Fruit fly (Drosophila melanogaster) whole organism, embryonic: ENCODE data around the gene Drs.

Experiments used
- CG10267 ChIP-seq: fragments of 200-800 bp; sonication (Bioruptor generic); optimal IDR thresholded peaks from 2 replicates; lab custom pipeline; 2018; ENCODE audit warnings: missing biosample characterization, mild to moderate bottlenecking, missing genetic modification characterization, moderate library complexity
- CG10654 ChIP-seq: fragments of 200-800 bp; sonication (Bioruptor generic); optimal IDR thresholded peaks from 2 replicates; lab custom pipeline; 2016; ENCODE audit warnings: missing biosample characterization, missing genetic modification characterization
- CG11560 ChIP-seq: fragments of 200-800 bp; sonication (Bioruptor generic); IDR thresholded peaks from 3 replicates; pipeline ENCODE4 v1.3.6; 2022; ENCODE audit warnings: missing biosample characterization, missing genetic modification characterization
- CG11695 ChIP-seq: fragments of 200-800 bp; sonication (Bioruptor generic); IDR thresholded peaks from 3 replicates; pipeline ENCODE4 v1.3.6; 2022; ENCODE audit warnings: missing biosample characterization, missing genetic modification characterization
- CG12155 ChIP-seq: fragments of 200-800 bp; sonication (Bioruptor generic); optimal IDR thresholded peaks from 3 replicates; lab custom pipeline; 2016; ENCODE audit warnings: missing biosample characterization, missing genetic modification characterization
- CG12769 ChIP-seq: fragments of 200-800 bp; sonication (Bioruptor generic); optimal IDR thresholded peaks from 2 replicates; lab custom pipeline; 2019; ENCODE audit warnings: missing biosample characterization, mild to moderate bottlenecking, missing genetic modification characterization, moderate library complexity
- CG12942 ChIP-seq: fragments of 200-800 bp; sonication (Bioruptor generic); optimal IDR thresholded peaks from 3 replicates; lab custom pipeline; 2016; ENCODE audit warnings: missing biosample characterization, missing genetic modification characterization
- CG13775 ChIP-seq: fragments of 200-800 bp; sonication (Bioruptor generic); optimal IDR thresholded peaks from 3 replicates; lab custom pipeline; 2017; ENCODE audit warnings: missing biosample characterization, mild to moderate bottlenecking, missing genetic modification characterization
- CG16863 ChIP-seq: fragments of 200-800 bp; sonication (Bioruptor generic); optimal IDR thresholded peaks from 3 replicates; lab custom pipeline; 2016; ENCODE audit warnings: missing biosample characterization, missing genetic modification characterization
- CG17568 ChIP-seq: fragments of 200-800 bp; sonication (Bioruptor generic); optimal IDR thresholded peaks from 2 replicates; lab custom pipeline; 2018; ENCODE audit warnings: missing biosample characterization, mild to moderate bottlenecking, missing genetic modification characterization, moderate library complexity
- CG3407 ChIP-seq: fragments of 200-800 bp; sonication (Bioruptor generic); optimal IDR thresholded peaks from 2 replicates; lab custom pipeline; 2018; ENCODE audit warnings: missing biosample characterization, mild to moderate bottlenecking, missing genetic modification characterization
- CG7963 ChIP-seq: fragments of 200-800 bp; sonication (Bioruptor generic); IDR thresholded peaks from 3 replicates; pipeline ENCODE4 v1.3.6; 2022; ENCODE audit warnings: missing biosample characterization, missing genetic modification characterization; ENCODE audit not compliant: partially characterized antibody
- CG8089 ChIP-seq: fragments of 200-800 bp; sonication (Bioruptor generic); optimal IDR thresholded peaks from 3 replicates; lab custom pipeline; 2016; ENCODE audit warnings: missing biosample characterization, missing genetic modification characterization
- CG8290 ChIP-seq, 3 experiments: fragments of 200-800 bp; sonication (Bioruptor generic); optimal IDR thresholded peaks; 2 replicates each; lab custom pipeline; 2016 to 2019; ENCODE audit warnings: missing biosample characterization in 3 of 3, missing genetic modification characterization in 3 of 3, mild to moderate bottlenecking in 2 of 3, moderate library complexity in 1 of 3
- Drgx ChIP-seq: fragments of 200-800 bp; sonication (Bioruptor generic); IDR thresholded peaks from 2 replicates; pipeline ENCODE4 v1.3.6; 2022; ENCODE audit warnings: missing biosample characterization, missing genetic modification characterization
- Elba2 ChIP-seq: fragments of 200-800 bp; sonication (Bioruptor generic); optimal IDR thresholded peaks from 3 replicates; lab custom pipeline; 2016; ENCODE audit warnings: missing biosample characterization, missing genetic modification characterization
- GATAe ChIP-seq: fragments of 200-800 bp; sonication (Bioruptor generic); conservative IDR thresholded peaks from 2 replicates; pipeline ENCODE4 v1.3.6; 2022; ENCODE audit warnings: missing biosample characterization, missing genetic modification characterization
- Gsc ChIP-seq: fragments of 200-800 bp; sonication (Bioruptor generic); IDR thresholded peaks from 2 replicates; pipeline ENCODE4 v1.3.6; 2022; ENCODE audit warnings: missing biosample characterization, missing genetic modification characterization
- HHEX ChIP-seq: fragments of 200-800 bp; sonication (Bioruptor generic); optimal IDR thresholded peaks from 3 replicates; lab custom pipeline; 2017; ENCODE audit warnings: missing biosample characterization, mild to moderate bottlenecking, missing genetic modification characterization, missing genetic modification reagents
- HLH3B ChIP-seq: fragments of 200-800 bp; sonication (Bioruptor generic); IDR thresholded peaks from 2 replicates; pipeline ENCODE4 v1.3.6; 2022; ENCODE audit warnings: missing biosample characterization, missing genetic modification characterization
- Hr3 ChIP-seq: fragments of 200-800 bp; sonication (Bioruptor generic); optimal IDR thresholded peaks from 3 replicates; lab custom pipeline; 2016; ENCODE audit warnings: missing biosample characterization, missing genetic modification characterization
- Lhr ChIP-seq: fragments of 200-800 bp; sonication (Bioruptor generic); optimal IDR thresholded peaks from 3 replicates; lab custom pipeline; 2017; ENCODE audit warnings: mild to moderate bottlenecking, missing biosample characterization, missing genetic modification reagents, missing genetic modification characterization
- Nf-YB ChIP-seq: fragments of 200-800 bp; sonication (Bioruptor generic); optimal IDR thresholded peaks from 3 replicates; lab custom pipeline; 2019; ENCODE audit warnings: missing biosample characterization, mild to moderate bottlenecking, missing genetic modification characterization, moderate library complexity
- Ptx1 ChIP-seq: fragments of 200-800 bp; sonication (Bioruptor generic); IDR thresholded peaks from 2 replicates; pipeline ENCODE4 v1.3.6; 2022; ENCODE audit warnings: missing biosample characterization, missing genetic modification characterization
- Rfx ChIP-seq: fragments of 200-800 bp; sonication (Bioruptor generic); IDR thresholded peaks from 2 replicates; pipeline ENCODE4 v1.3.6; 2022; ENCODE audit warnings: missing biosample characterization, missing genetic modification characterization
- Sin3A ChIP-seq: fragments of >200 bp; optimal IDR thresholded peaks from 2 replicates; lab custom pipeline; 2018
- Sry-δ ChIP-seq: fragments of 200-800 bp; sonication (Bioruptor generic); optimal IDR thresholded peaks from 2 replicates; lab custom pipeline; 2016; ENCODE audit warnings: missing biosample characterization, missing genetic modification characterization
- YL-1 ChIP-seq: fragments of 200-800 bp; sonication (Bioruptor generic); optimal IDR thresholded peaks from 3 replicates; lab custom pipeline; 2017; ENCODE audit warnings: missing biosample characterization, mild to moderate bottlenecking, missing genetic modification characterization
- az2 ChIP-seq: fragments of 200-800 bp; sonication (Bioruptor generic); optimal IDR thresholded peaks from 3 replicates; lab custom pipeline; 2016; ENCODE audit warnings: missing biosample characterization, missing genetic modification characterization
- bowl ChIP-seq: fragments of 200-800 bp; sonication (Bioruptor generic); IDR thresholded peaks from 2 replicates; pipeline ENCODE4 v1.3.6; 2022; ENCODE audit warnings: missing biosample characterization, missing genetic modification characterization
- br ChIP-seq: fragments of >200 bp; optimal IDR thresholded peaks from 2 replicates; lab custom pipeline; 2017
- cad ChIP-seq: fragments of >200 bp; optimal IDR thresholded peaks from 2 replicates; lab custom pipeline; 2017; ENCODE audit warnings: missing biosample characterization, missing genetic modification characterization
- ci ChIP-seq: fragments of 200-800 bp; sonication (Bioruptor generic); IDR thresholded peaks from 3 replicates; pipeline ENCODE4 v1.3.6; 2022; ENCODE audit warnings: missing biosample characterization, missing genetic modification characterization
- gsb-n ChIP-seq: fragments of 200-800 bp; sonication (Bioruptor generic); optimal IDR thresholded peaks from 3 replicates; lab custom pipeline; 2018; ENCODE audit warnings: missing biosample characterization, mild to moderate bottlenecking, missing genetic modification characterization
- ham ChIP-seq: fragments of 200-800 bp; sonication (Bioruptor generic); IDR thresholded peaks from 2 replicates; pipeline ENCODE4 v1.3.6; 2022; ENCODE audit warnings: missing biosample characterization, missing genetic modification characterization
- lab ChIP-seq: fragments of 200-800 bp; sonication (Bioruptor generic); optimal IDR thresholded peaks from 3 replicates; lab custom pipeline; 2017; ENCODE audit warnings: missing biosample characterization, missing genetic modification characterization, mild to moderate bottlenecking, moderate library complexity, missing genetic modification reagents
- lola ChIP-seq, 3 experiments: fragments of >200 bp in 2 of 3; fragments of 200-800 bp in 1 of 3; sonication (Bioruptor generic) in 1 of 3; optimal IDR thresholded peaks; 2 replicates each; lab custom pipeline; 2017 to 2019; ENCODE audit warnings: missing biosample characterization in 3 of 3, missing genetic modification characterization in 3 of 3, mild to moderate bottlenecking in 1 of 3, moderate library complexity in 1 of 3
- nerfin-2 ChIP-seq: fragments of 200-800 bp; sonication (Bioruptor generic); IDR thresholded peaks from 2 replicates; pipeline ENCODE4 v1.3.6; 2022; ENCODE audit warnings: missing biosample characterization, missing genetic modification characterization; ENCODE audit not compliant: partially characterized antibody
- nom ChIP-seq: fragments of 200-800 bp; sonication (Bioruptor generic); optimal IDR thresholded peaks from 2 replicates; lab custom pipeline; 2017; ENCODE audit warnings: missing biosample characterization, missing genetic modification characterization, mild to moderate bottlenecking, moderate library complexity, missing genetic modification reagents
- org-1 ChIP-seq: fragments of 200-800 bp; sonication (Bioruptor generic); optimal IDR thresholded peaks from 2 replicates; lab custom pipeline; 2017; ENCODE audit warnings: missing biosample characterization, missing genetic modification characterization
- peb ChIP-seq: fragments of 200-800 bp; sonication (Bioruptor generic); IDR thresholded peaks from 2 replicates; pipeline ENCODE4 v1.3.6; 2022; ENCODE audit warnings: missing biosample characterization, missing genetic modification characterization
- phol ChIP-seq: fragments of 200-800 bp; sonication (Bioruptor generic); optimal IDR thresholded peaks from 3 replicates; lab custom pipeline; 2018; ENCODE audit warnings: missing biosample characterization, mild to moderate bottlenecking, missing genetic modification characterization, moderate library complexity
- sens ChIP-seq: fragments of 200-800 bp; sonication (Bioruptor generic); peaks from one replicate; lab custom pipeline; 2016; ENCODE audit warnings: missing biosample characterization, missing genetic modification characterization
- seq ChIP-seq: fragments of 200-800 bp; sonication (Bioruptor generic); IDR thresholded peaks from 2 replicates; pipeline ENCODE4 v1.3.6; 2022; ENCODE audit warnings: missing biosample characterization, missing genetic modification characterization
- slp2 ChIP-seq: fragments of 200-800 bp; sonication (Bioruptor generic); optimal IDR thresholded peaks from 2 replicates; lab custom pipeline; 2016; ENCODE audit warnings: missing biosample characterization, missing genetic modification characterization
- tgo ChIP-seq: fragments of 200-800 bp; sonication (Bioruptor generic); IDR thresholded peaks from 3 replicates; pipeline ENCODE4 v1.3.6; 2022; ENCODE audit warnings: missing biosample characterization, missing genetic modification characterization
- tup ChIP-seq: fragments of 200-800 bp; sonication (Bioruptor generic); optimal IDR thresholded peaks from 2 replicates; lab custom pipeline; 2016; ENCODE audit warnings: missing biosample characterization, mild to moderate bottlenecking, missing genetic modification characterization, moderate library complexity
- wek ChIP-seq: fragments of 200-800 bp; sonication (Bioruptor generic); optimal IDR thresholded peaks from 3 replicates; lab custom pipeline; 2018; ENCODE audit warnings: missing biosample characterization, mild to moderate bottlenecking, missing genetic modification characterization, moderate library complexity
- wor ChIP-seq: fragments of 200-800 bp; sonication (Bioruptor generic); IDR thresholded peaks from 2 replicates; pipeline ENCODE4 v1.3.6; 2022; ENCODE audit warnings: missing biosample characterization, missing genetic modification characterization

Gene Drs

DNA sequence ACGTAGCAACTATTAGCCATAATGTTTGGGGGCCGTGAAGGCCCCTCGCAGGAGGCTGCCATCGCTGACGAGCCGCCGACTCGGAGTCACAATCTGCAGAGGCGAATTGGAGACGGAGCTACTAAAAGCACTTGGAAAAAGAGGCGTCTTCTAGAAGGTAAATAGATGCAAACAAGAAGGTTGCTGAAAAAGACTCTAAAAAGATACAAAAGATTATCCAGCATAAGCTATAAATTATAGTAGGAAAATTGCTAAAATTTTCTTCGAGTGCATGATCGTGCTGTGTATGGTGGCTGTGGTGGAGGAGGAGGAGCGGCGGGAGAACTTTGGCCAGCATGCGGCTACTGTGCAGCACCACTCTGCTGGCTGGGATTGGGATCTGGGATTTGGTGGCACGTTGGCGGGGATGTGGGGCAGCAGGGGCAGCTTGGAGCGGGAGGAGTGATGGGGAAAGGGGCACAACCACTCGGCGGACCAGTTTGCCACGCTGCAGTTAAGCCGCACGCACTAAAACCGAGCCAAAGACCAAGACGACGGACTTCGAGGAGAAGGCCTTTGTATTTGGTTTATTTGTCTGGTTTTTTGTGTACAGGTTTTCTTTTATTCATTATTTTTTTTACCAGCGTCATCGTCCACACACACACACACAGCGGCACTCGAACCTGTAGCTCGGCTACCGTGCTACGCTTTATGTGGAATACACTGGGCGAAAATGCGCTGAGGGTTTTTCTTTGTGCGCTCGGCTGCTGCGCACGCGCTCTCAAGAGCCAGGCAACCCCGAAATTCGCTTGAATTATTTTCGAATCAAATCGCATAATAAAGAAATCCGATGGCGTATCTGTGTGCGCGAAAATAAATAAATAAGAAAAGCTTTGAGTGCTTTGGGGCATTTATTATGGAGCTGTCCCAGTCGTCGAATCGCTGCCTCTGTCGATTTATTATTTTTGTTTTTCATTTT, 19.6 kb downstream of the Drs start (continued):
- TF ChIP-seq bowl (GFP tag; lab: Robert Waterston, UW) (peak; percentile 77), sens (peak; percentile 82), Rfx (GFP tag; lab: Robert Waterston, UW) (peak; percentile 38; the same call in 1 of the 2 replicates), Sry-δ (GFP tag; lab: Kevin White, UChicago) (no peak), lola (GFP tag; optimal IDR thresholded peaks at IDR 0.05; lab: Kevin White, UChicago) (no peak), Nf-YB (no peak), CG17568 (GFP tag; lab: Kevin White, UChicago) (no peak), ham (no peak), br (no peak), CG13775 (no peak), Drgx (GFP tag; lab: Robert Waterston, UW) (peak; percentile 91), Elba2 (GFP tag; lab: Kevin White, UChicago) (no peak), CG3407 (GFP tag; lab: Kevin White, UChicago) (no peak), cad (GFP tag; lab: Kevin White, UChicago) (no peak), Gsc (peak; percentile 17; the same call in 1 of the 2 replicates), CG7963 (GFP tag; lab: Robert Waterston, UW) (no peak), YL-1 (GFP tag; lab: Kevin White, UChicago) (no peak), CG12155 (GFP tag; lab: Kevin White, UChicago) (no peak), HHEX (GFP tag; lab: Kevin White, UChicago) (no peak), tup (no peak), CG12942 (GFP tag; lab: Kevin White, UChicago) (no peak), tgo (GFP tag; lab: Robert Waterston, UW) (no peak), Lhr (no peak), ci (peak; percentile 74; the same call in 2 of the 3 replicates), HLH3B (no peak), az2 (GFP tag; lab: Kevin White, UChicago) (no peak), CG10654 (GFP tag; lab: Kevin White, UChicago) (no peak), phol (tag; lab: Kevin White, UChicago) (no peak), seq (GFP tag; lab: Robert Waterston, UW) (no peak), nom (GFP tag; lab: Kevin White, UChicago) (peak; percentile 61), lab (GFP tag; lab: Kevin White, UChicago) (no peak), CG16863 (GFP tag; lab: Kevin White, UChicago) (no peak), Sin3A (lab: Kevin White, UChicago) (no peak), GATAe (GFP tag; lab: Robert Waterston, UW) (no peak), Ptx1 (peak; percentile 25), CG10267 (tag; lab: Kevin White, UChicago) (no peak), Hr3 (GFP tag; lab: Kevin White, UChicago) (no peak), gsb-n (tag; lab: Kevin White, UChicago) (no peak), CG11560 (no peak), peb (GFP tag; lab: Robert Waterston, UW) (no peak), CG11695 (GFP tag; lab: Robert Waterston, UW) (0 out of 3 replicates have a peak, but pooled peaks have one; percentile 6), nerfin-2 (GFP tag; lab: Robert Waterston, UW) (no peak), slp2 (no peak), CG8290 (GFP tag; optimal IDR thresholded peaks at IDR 0.05; lab: Kevin White, UChicago) (no peak), CG8290 (tag; optimal IDR thresholded peaks at IDR 0.05; lab: Kevin White, UChicago) (peak in 1 of 2 experiments; percentile 25), org-1 (GFP tag; lab: Kevin White, UChicago) (no peak), wor (GFP tag; lab: Robert Waterston, UW) (no peak), wek (GFP tag; lab: Kevin White, UChicago) (no peak), CG12769 (tag; lab: Kevin White, UChicago) (peak; percentile 26), CG8089 (GFP tag; lab: Kevin White, UChicago) (peak; percentile 11)
